Worm (Caenorhabditis elegans) whole organism, mixed stage, embryonic: ENCODE measurements around the gene W01H2.2.

Experiments
- blmp-1 ChIP-seq: fragments of 150-350 bp; optimal IDR thresholded peaks from 2 replicates; lab custom pipeline; 2014; ENCODE audit warnings: missing biosample characterization, missing genetic modification characterization
- ces-1 ChIP-seq: fragments of 150-350 bp; optimal IDR thresholded peaks from 2 replicates; lab custom pipeline; 2014; ENCODE audit warnings: missing biosample characterization, missing genetic modification reagents, missing genetic modification characterization
- elt-3 ChIP-seq: fragments of 150-350 bp; optimal IDR thresholded peaks from 2 replicates; lab custom pipeline; 2014; ENCODE audit warnings: missing biosample characterization, missing genetic modification characterization
- lsy-2 ChIP-seq: fragments of 150-350 bp; optimal IDR thresholded peaks from 2 replicates; lab custom pipeline; 2014; ENCODE audit warnings: missing biosample characterization, missing genetic modification characterization
- nhr-12 ChIP-seq: fragments of 150-350 bp; optimal IDR thresholded peaks from 2 replicates; lab custom pipeline; 2014; ENCODE audit warnings: missing biosample characterization, missing genetic modification characterization
- nhr-2 ChIP-seq: fragments of 150-350 bp; optimal IDR thresholded peaks from 2 replicates; lab custom pipeline; 2014; ENCODE audit warnings: missing biosample characterization, missing genetic modification characterization
- nhr-237 ChIP-seq: fragments of 150-350 bp; optimal IDR thresholded peaks from 2 replicates; lab custom pipeline; 2014; ENCODE audit warnings: missing biosample characterization, missing genetic modification characterization
- nhr-76 ChIP-seq: sonication (generic microtip); optimal IDR thresholded peaks from 2 replicates; lab custom pipeline; 2017; ENCODE audit warnings: missing biosample characterization, missing genetic modification characterization
- pha-4 ChIP-seq: fragments of 150-350 bp; optimal IDR thresholded peaks from 2 replicates; lab custom pipeline; 2018; ENCODE audit warnings: missing biosample characterization, missing genetic modification reagents, missing genetic modification characterization
- snpc-4 ChIP-seq: fragments of 150-350 bp; optimal IDR thresholded peaks from 2 replicates; lab custom pipeline; 2014; ENCODE audit warnings: missing biosample characterization, missing genetic modification characterization
- tbx-8 ChIP-seq: fragments of 200-800 bp; sonication (Bioruptor generic); optimal IDR thresholded peaks from 2 replicates; lab custom pipeline; 2018; ENCODE audit warnings: mild to moderate bottlenecking, missing genetic modification characterization, moderate library complexity, missing compliant biosample characterization
- unc-39 ChIP-seq: fragments of 150-350 bp; optimal IDR thresholded peaks from 2 replicates; lab custom pipeline; 2014; ENCODE audit warnings: missing biosample characterization, missing genetic modification characterization
- ztf-11 ChIP-seq: fragments of 150-350 bp; optimal IDR thresholded peaks from 2 replicates; lab custom pipeline; 2014; ENCODE audit warnings: missing biosample characterization, missing genetic modification characterization

DNA sequence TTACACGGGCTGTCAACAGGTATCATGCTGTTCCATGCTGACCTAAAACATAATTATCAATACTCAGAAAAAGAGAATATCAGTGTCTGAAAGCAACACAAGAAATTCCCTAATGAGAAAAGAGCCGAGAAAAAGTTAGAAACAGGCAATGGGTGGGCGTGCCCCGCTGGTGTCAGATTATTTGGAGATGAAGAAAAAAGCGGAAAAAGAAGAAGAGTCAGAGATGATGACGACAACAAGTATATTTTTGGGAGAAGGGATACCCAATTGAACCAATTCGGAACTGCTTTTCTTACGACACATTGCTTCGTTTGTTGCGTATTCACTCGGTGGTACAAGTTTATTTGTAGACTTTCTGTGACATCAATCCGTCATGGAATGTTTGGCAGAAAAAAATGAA is 21.8 kb downstream of the W01H2.2 start, which contains the start of gene F20B6.4:
- TF ChIP-seq nhr-12 (no peak), lsy-2 (tag; lab: Kevin White, UChicago) (no peak), snpc-4 (no peak), ces-1 (no peak), nhr-76 (no peak), nhr-237 (tag; lab: Kevin White, UChicago) (no peak), pha-4 (tag; lab: Kevin White, UChicago) (no peak), blmp-1 (tag; lab: Kevin White, UChicago) (no peak), unc-39 (tag; lab: Kevin White, UChicago) (no peak), nhr-2 (tag; lab: Kevin White, UChicago) (no peak), tbx-8 (GFP tag; lab: Kevin White, UChicago) (no peak), elt-3 (tag; lab: Kevin White, UChicago) (no peak), ztf-11 (tag; lab: Kevin White, UChicago) (no peak)
